Worm (Caenorhabditis elegans) whole organism, early embryonic: ENCODE results near the gene sre-3.

Source experiments
- B0310.2 ChIP-seq: sonication (generic microtip); optimal IDR thresholded peaks from 2 replicates; lab custom pipeline; 2016; ENCODE audit warnings: mild to moderate bottlenecking, missing genetic modification characterization, missing compliant biosample characterization
- F13C5.2 ChIP-seq: sonication (generic microtip); optimal IDR thresholded peaks from 2 replicates; lab custom pipeline; 2017; ENCODE audit warnings: mild to moderate bottlenecking, missing genetic modification characterization, inconsistent platforms, missing compliant biosample characterization
- ama-1 ChIP-seq: fragments of 150-350 bp; optimal IDR thresholded peaks from 2 replicates; lab custom pipeline; 2014
- ceh-13 ChIP-seq: fragments of 200-800 bp; sonication (Bioruptor generic); optimal IDR thresholded peaks from 2 replicates; lab custom pipeline; 2018; ENCODE audit warnings: mild to moderate bottlenecking, missing genetic modification characterization, missing compliant biosample characterization
- ets-7 ChIP-seq: sonication (generic microtip); optimal IDR thresholded peaks from 2 replicates; lab custom pipeline; 2016; ENCODE audit warnings: missing genotype, missing genetic modification characterization, missing compliant biosample characterization
- flt-1 ChIP-seq: fragments of 200-800 bp; sonication (Bioruptor generic); IDR thresholded peaks from 2 replicates; pipeline ENCODE4 v1.3.6; 2022; ENCODE audit warnings: missing genetic modification characterization, missing compliant biosample characterization
- hmbx-1 ChIP-seq: sonication (generic microtip); optimal IDR thresholded peaks from 2 replicates; lab custom pipeline; 2016; ENCODE audit warnings: mild to moderate bottlenecking, missing genetic modification characterization, missing compliant biosample characterization
- pes-1 ChIP-seq: fragments of 200-800 bp; sonication (Bioruptor generic); IDR thresholded peaks from 2 replicates; pipeline ENCODE4 v1.3.6; 2022; ENCODE audit warnings: missing genetic modification reagents, missing genetic modification characterization, missing compliant biosample characterization
- scrt-1 ChIP-seq: fragments of 200-800 bp; sonication (Bioruptor generic); IDR thresholded peaks from 2 replicates; pipeline ENCODE4 v1.3.6; 2022; ENCODE audit warnings: missing genetic modification characterization, missing compliant biosample characterization
- sea-1 ChIP-seq: fragments of 200-800 bp; sonication (Bioruptor generic); conservative IDR thresholded peaks from 2 replicates; pipeline ENCODE4 v1.3.6; 2022; ENCODE audit warnings: missing genetic modification characterization, missing compliant biosample characterization
- tbx-37 ChIP-seq: fragments of 200-800 bp; sonication (Bioruptor generic); conservative IDR thresholded peaks from 2 replicates; pipeline ENCODE4 v1.3.6; 2022; ENCODE audit warnings: missing genetic modification reagents, missing genetic modification characterization, missing compliant biosample characterization

DNA sequence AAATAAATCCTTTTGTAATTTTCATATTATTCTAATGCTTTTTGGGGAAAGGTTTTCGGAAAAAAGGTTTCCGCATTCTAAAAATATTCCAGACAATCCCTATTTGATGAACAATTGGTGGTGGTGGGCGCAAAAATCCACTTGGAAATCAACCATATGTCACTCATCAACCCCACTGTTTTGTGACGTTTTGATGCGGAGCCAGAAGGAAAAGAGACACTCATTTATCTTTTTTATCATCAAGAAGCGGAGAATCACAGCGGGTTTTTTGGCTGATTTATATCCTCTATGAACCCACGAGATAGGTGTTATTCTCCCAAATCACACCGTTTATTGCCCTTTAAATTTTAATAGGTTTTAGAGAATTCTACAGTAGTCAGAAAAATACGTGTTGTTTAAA lies 28.4 kb upstream of the sre-3 start:
- no peak for TF ChIP-seq hmbx-1 (tag; lab: Kevin White, UChicago)
- TF ChIP-seq ama-1 (lab: Kevin White, UChicago): no peak
- TF ChIP-seq pes-1 (GFP tag; lab: Robert Waterston, UW): no peak
- TF ChIP-seq flt-1 (GFP tag; lab: Robert Waterston, UW): no peak
- no peak for TF ChIP-seq tbx-37
- no peak for TF ChIP-seq scrt-1 (GFP tag; lab: Robert Waterston, UW)
- no peak for TF ChIP-seq ceh-13 (GFP tag; lab: Kevin White, UChicago)
- TF ChIP-seq F13C5.2: no peak
- no peak for TF ChIP-seq sea-1
- TF ChIP-seq B0310.2 (tag; lab: Kevin White, UChicago): no peak
- TF ChIP-seq ets-7 (tag; lab: Kevin White, UChicago): no peak
